Worm (Caenorhabditis elegans): ENCODE measurements around the gene immp-2.
A peak's percentile ranks its signal among the peaks of the same experiment; 100 is the strongest.

Gene immp-2

ce11 chrIV:991647-992400, 13.8 kb downstream of the immp-2 start, which contains the start of gene lep-2 (continued):
- TF ChIP-seq ztf-4 (tag; optimal IDR thresholded peaks at IDR 0.05) (no peak), ceh-63 (GFP tag; optimal IDR thresholded peaks at IDR 0.05) (no peak), C04F5.9 (tag; optimal IDR thresholded peaks at IDR 0.05) (no peak), ces-1 (GFP tag; optimal IDR thresholded peaks at IDR 0.05) (no peak), nhr-20 (tag; optimal IDR thresholded peaks at IDR 0.05) (peak; percentile 13), nhr-11 (tag; optimal IDR thresholded peaks at IDR 0.05) (no peak), efl-3 (GFP tag; optimal IDR thresholded peaks at IDR 0.05) (no peak), mep-1 (tag; optimal IDR thresholded peaks at IDR 0.05) (peak; percentile 8), nhr-47 (tag; optimal IDR thresholded peaks at IDR 0.05) (no peak), ceh-8 (GFP tag; optimal IDR thresholded peaks at IDR 0.05) (no peak), ceh-90 (tag; optimal IDR thresholded peaks at IDR 0.05) (no peak), lsy-2 (tag; optimal IDR thresholded peaks at IDR 0.05) (peak; percentile 36 to 59), swsn-7 (tag; optimal IDR thresholded peaks at IDR 0.05) (peak; percentile 15), nhr-84 (tag; optimal IDR thresholded peaks at IDR 0.05) (no peak), blmp-1 (tag; optimal IDR thresholded peaks at IDR 0.05) (no peak), hlh-4 (tag; optimal IDR thresholded peaks at IDR 0.05) (no peak), elt-3 (tag; optimal IDR thresholded peaks at IDR 0.05) (no peak), vab-15 (tag; optimal IDR thresholded peaks at IDR 0.05) (no peak), lin-35 (GFP tag; optimal IDR thresholded peaks at IDR 0.05) (peak; percentile 91 to 94), lir-3 (tag; optimal IDR thresholded peaks at IDR 0.05; ENCODE audit: poor library complexity) (no peak), efl-1 (optimal IDR thresholded peaks at IDR 0.05) (peak; percentile 92 to 95), efl-1 (GFP tag; optimal IDR thresholded peaks at IDR 0.05 in 1 of 2) (peak; percentile 91 to 99), xbp-1 (tag; optimal IDR thresholded peaks at IDR 0.05) (peak; percentile 41), lin-15B (tag; optimal IDR thresholded peaks at IDR 0.05) (no peak), skn-1 (tag; optimal IDR thresholded peaks at IDR 0.05) (peak; percentile 32), ets-5 (GFP tag; IDR thresholded peaks at IDR 0.05) (no peak), C16A3.4 (tag; optimal IDR thresholded peaks at IDR 0.05) (peak; percentile 7), unc-86 (tag; optimal IDR thresholded peaks at IDR 0.05) (peak; percentile 18), snpc-4 (tag; optimal IDR thresholded peaks at IDR 0.05) (no peak), unc-130 (tag; optimal IDR thresholded peaks at IDR 0.05) (no peak)

- TF ChIP-seq zag-1 (tag; optimal IDR thresholded peaks at IDR 0.05) = no peak
- TF ChIP-seq nhr-77 (tag; optimal IDR thresholded peaks at IDR 0.05) = no peak
- peak in 1 of 3 experiments; percentile 12 for TF ChIP-seq dpl-1 (GFP tag; optimal IDR thresholded peaks at IDR 0.05)
- no peak for TF ChIP-seq xbp-1 (tag; optimal IDR thresholded peaks at IDR 0.05)
- TF ChIP-seq tlp-1 (tag; optimal IDR thresholded peaks at IDR 0.05) = no peak
- no peak for TF ChIP-seq unc-86 (tag; optimal IDR thresholded peaks at IDR 0.05)
- no peak for TF ChIP-seq egl-27 (tag; optimal IDR thresholded peaks at IDR 0.05)
- TF ChIP-seq C04F5.9 (tag; optimal IDR thresholded peaks at IDR 0.05) = no peak
- no peak for TF ChIP-seq blmp-1 (tag; optimal IDR thresholded peaks at IDR 0.05)
- TF ChIP-seq alr-1 (tag; optimal IDR thresholded peaks at IDR 0.05; ENCODE audit: borderline replicate concordance) = no peak
- peak; percentile 42 for TF ChIP-seq nhr-71 (tag; optimal IDR thresholded peaks at IDR 0.05)
- peak in 1 of 2 experiments; percentile 6 for TF ChIP-seq lin-35 (GFP tag; optimal IDR thresholded peaks at IDR 0.05)
- no peak for TF ChIP-seq mep-1 (tag; optimal IDR thresholded peaks at IDR 0.05)
- no peak for TF ChIP-seq snu-23 (GFP tag; optimal IDR thresholded peaks at IDR 0.05)
- no peak for TF ChIP-seq mdl-1 (tag; optimal IDR thresholded peaks at IDR 0.05)
- no peak for TF ChIP-seq unc-62 (GFP tag; optimal IDR thresholded peaks at IDR 0.05)
- TF ChIP-seq C34B4.2 (tag; optimal IDR thresholded peaks at IDR 0.05) = no peak
- TF ChIP-seq aly-2 (tag; optimal IDR thresholded peaks at IDR 0.05) = no peak
- no peak for TF ChIP-seq nhr-28 (tag; optimal IDR thresholded peaks at IDR 0.05)
- no peak for TF ChIP-seq lin-15B (tag; optimal IDR thresholded peaks at IDR 0.05)
- peak; percentile 11 for TF ChIP-seq elt-2 (tag; optimal IDR thresholded peaks at IDR 0.05)
- peak; percentile 38; the same call in 1 of the 2 replicates for TF ChIP-seq nhr-19 (GFP tag; conservative IDR thresholded peaks at IDR 0.05)
- peak; percentile 52 for TF ChIP-seq nhr-90 (tag; optimal IDR thresholded peaks at IDR 0.05; ENCODE audit: poor library complexity)
- TF ChIP-seq zip-4 (GFP tag; optimal IDR thresholded peaks at IDR 0.05) = no peak
- no peak for TF ChIP-seq pag-3 (tag; optimal IDR thresholded peaks at IDR 0.05; ENCODE audit: borderline replicate concordance, insufficient read depth)
- peak; percentile 45 to 57 for TF ChIP-seq efl-1 (optimal IDR thresholded peaks at IDR 0.05)
- peak; percentile 28 to 94 for TF ChIP-seq efl-1 (GFP tag; optimal IDR thresholded peaks at IDR 0.05 in 1 of 2)
- peak; percentile 95 for TF ChIP-seq snpc-4 (tag; optimal IDR thresholded peaks at IDR 0.05)
- TF ChIP-seq skn-1 (tag; optimal IDR thresholded peaks at IDR 0.05) = no peak
- peak; percentile 25 for TF ChIP-seq nhr-85 (tag)
- no peak for TF ChIP-seq sox-4 (tag; optimal IDR thresholded peaks at IDR 0.05)
Observed at ce11 chrIV:991181-991642, 14.4 kb downstream of the immp-2 start.

Data from whole organism, L1 larva.